Fruit fly (Drosophila melanogaster) whole organism, embryonic: ENCODE data around the gene me31B.

Experiments used
- BEAF-32 ChIP-seq: fragments of 200-800 bp; sonication (Bioruptor generic); optimal IDR thresholded peaks from 3 replicates; lab custom pipeline; 2017; ENCODE audit warnings: missing biosample characterization, missing genetic modification characterization, mild to moderate bottlenecking, moderate library complexity, missing genetic modification reagents
- CG10565 ChIP-seq: fragments of 200-800 bp; sonication (Bioruptor generic); optimal IDR thresholded peaks from 3 replicates; lab custom pipeline; 2016; ENCODE audit warnings: missing biosample characterization, mild to moderate bottlenecking, missing genetic modification characterization
- CG12071 ChIP-seq: fragments of 200-800 bp; sonication (Bioruptor generic); optimal IDR thresholded peaks from 3 replicates; lab custom pipeline; 2018; ENCODE audit warnings: missing biosample characterization, mild to moderate bottlenecking, missing genetic modification characterization
- CG12391 ChIP-seq: fragments of 200-800 bp; sonication (Bioruptor generic); optimal IDR thresholded peaks from 3 replicates; lab custom pipeline; 2018; ENCODE audit warnings: missing biosample characterization, mild to moderate bottlenecking, missing genetic modification characterization, moderate library complexity
- CG12659 ChIP-seq: fragments of 200-800 bp; sonication (Bioruptor generic); optimal IDR thresholded peaks from 3 replicates; lab custom pipeline; 2017; ENCODE audit warnings: mild to moderate bottlenecking, missing biosample characterization, missing genetic modification reagents, missing genetic modification characterization
- CG1602 ChIP-seq: fragments of 200-800 bp; sonication (Bioruptor generic); optimal IDR thresholded peaks from 3 replicates; lab custom pipeline; 2016; ENCODE audit warnings: missing biosample characterization, missing genetic modification characterization
- CG16779 ChIP-seq: fragments of 200-800 bp; sonication (Bioruptor generic); IDR thresholded peaks from 2 replicates; pipeline ENCODE4 v1.3.6; 2022; ENCODE audit warnings: missing biosample characterization, missing genetic modification characterization
- CG18262 ChIP-seq: fragments of 200-800 bp; optimal IDR thresholded peaks from 3 replicates; lab custom pipeline; 2019; ENCODE audit warnings: missing biosample characterization, mild to moderate bottlenecking, missing genetic modification characterization, moderate library complexity
- CG2116 ChIP-seq: fragments of 200-800 bp; sonication (Bioruptor generic); optimal IDR thresholded peaks from 3 replicates; lab custom pipeline; 2018; ENCODE audit warnings: missing biosample characterization, mild to moderate bottlenecking, missing genetic modification characterization
- CG30020 ChIP-seq: fragments of 200-800 bp; optimal IDR thresholded peaks from 2 replicates; lab custom pipeline; 2019; ENCODE audit warnings: missing biosample characterization, mild to moderate bottlenecking, missing genetic modification characterization, moderate library complexity
- CG4328 ChIP-seq: fragments of 200-800 bp; sonication (Bioruptor generic); optimal IDR thresholded peaks from 3 replicates; lab custom pipeline; 2017; ENCODE audit warnings: missing biosample characterization, missing genetic modification reagents, missing genetic modification characterization
- CG5180 ChIP-seq: fragments of 200-800 bp; sonication (Bioruptor generic); optimal IDR thresholded peaks from 3 replicates; lab custom pipeline; 2017; ENCODE audit warnings: missing biosample characterization, missing genetic modification characterization, mild to moderate bottlenecking, moderate library complexity, missing genetic modification reagents
- CG7271 ChIP-seq: fragments of 200-800 bp; sonication (Bioruptor generic); optimal IDR thresholded peaks from 2 replicates; lab custom pipeline; 2018; ENCODE audit warnings: missing biosample characterization, mild to moderate bottlenecking, missing genetic modification characterization, moderate library complexity
- CG7556 ChIP-seq: fragments of 200-800 bp; sonication (Bioruptor generic); optimal IDR thresholded peaks from 2 replicates; lab custom pipeline; 2017; ENCODE audit warnings: missing biosample characterization, mild to moderate bottlenecking, missing genetic modification characterization
- CG7963 ChIP-seq: fragments of 200-800 bp; sonication (Bioruptor generic); IDR thresholded peaks from 3 replicates; pipeline ENCODE4 v1.3.6; 2022; ENCODE audit warnings: missing biosample characterization, missing genetic modification characterization; ENCODE audit not compliant: partially characterized antibody
- CG8290 ChIP-seq, 3 experiments: fragments of 200-800 bp; sonication (Bioruptor generic); optimal IDR thresholded peaks; 2 replicates each; lab custom pipeline; 2016 to 2019; ENCODE audit warnings: missing biosample characterization in 3 of 3, missing genetic modification characterization in 3 of 3, mild to moderate bottlenecking in 2 of 3, moderate library complexity in 1 of 3
- CG9215 ChIP-seq: fragments of 200-800 bp; sonication (Bioruptor generic); IDR thresholded peaks from 2 replicates; pipeline ENCODE4 v1.3.6; 2022; ENCODE audit warnings: missing biosample characterization, missing genetic modification characterization
- Camta ChIP-seq: fragments of 200-800 bp; sonication (Bioruptor generic); optimal IDR thresholded peaks from 2 replicates; lab custom pipeline; 2016; ENCODE audit warnings: missing biosample characterization, missing genetic modification characterization
- Dip2 ChIP-seq: fragments of 200-800 bp; sonication (Bioruptor generic); IDR thresholded peaks from 2 replicates; pipeline ENCODE4 v1.3.6; 2022; ENCODE audit warnings: missing biosample characterization, missing genetic modification characterization
- Dll ChIP-seq: fragments of 200-800 bp; sonication (Bioruptor generic); IDR thresholded peaks from 4 replicates; pipeline ENCODE4 v1.3.6; 2022; ENCODE audit warnings: missing biosample characterization, missing genetic modification characterization; ENCODE audit not compliant: partially characterized antibody
- Drgx ChIP-seq: fragments of 200-800 bp; sonication (Bioruptor generic); IDR thresholded peaks from 2 replicates; pipeline ENCODE4 v1.3.6; 2022; ENCODE audit warnings: missing biosample characterization, missing genetic modification characterization
- NFAT ChIP-seq: fragments of 200-800 bp; sonication (Bioruptor generic); IDR thresholded peaks from 2 replicates; pipeline ENCODE4 v1.3.6; 2022; ENCODE audit warnings: missing biosample characterization, missing genetic modification characterization
- Opbp ChIP-seq: fragments of 200-800 bp; sonication (Bioruptor generic); IDR thresholded peaks from 3 replicates; pipeline ENCODE4 v1.3.6; 2022; ENCODE audit warnings: missing biosample characterization, missing genetic modification characterization; ENCODE audit not compliant: partially characterized antibody
- Scr ChIP-seq: fragments of 200-800 bp; sonication (Bioruptor generic); IDR thresholded peaks from 2 replicates; pipeline ENCODE4 v1.3.6; 2022; ENCODE audit warnings: missing biosample characterization, missing genetic modification characterization; ENCODE audit not compliant: partially characterized antibody
- Taf1 ChIP-seq: fragments of 200-800 bp; sonication (Bioruptor generic); IDR thresholded peaks from 2 replicates; pipeline ENCODE4 v1.3.6; 2022; ENCODE audit warnings: missing biosample characterization, missing genetic modification characterization
- ase ChIP-seq: fragments of 200-800 bp; sonication (Bioruptor generic); IDR thresholded peaks from 3 replicates; pipeline ENCODE4 v1.3.6; 2022; ENCODE audit warnings: missing biosample characterization, missing genetic modification characterization
- bowl ChIP-seq: fragments of 200-800 bp; sonication (Bioruptor generic); IDR thresholded peaks from 2 replicates; pipeline ENCODE4 v1.3.6; 2022; ENCODE audit warnings: missing biosample characterization, missing genetic modification characterization
- cas ChIP-seq: fragments of 200-800 bp; sonication (Bioruptor generic); IDR thresholded peaks from 2 replicates; pipeline ENCODE4 v1.3.6; 2022; ENCODE audit warnings: missing biosample characterization, missing genetic modification characterization
- chif ChIP-seq, 2 experiments: fragments of 200-800 bp; sonication (Bioruptor generic); optimal IDR thresholded peaks; 3 replicates each; lab custom pipeline; 2016; ENCODE audit warnings: missing biosample characterization in 2 of 2, missing genetic modification characterization in 2 of 2
- da ChIP-seq: fragments of 200-800 bp; sonication (Bioruptor generic); optimal IDR thresholded peaks from 2 replicates; lab custom pipeline; 2016; ENCODE audit warnings: missing biosample characterization, missing genetic modification characterization
- disco-r ChIP-seq: fragments of 200-800 bp; sonication (Bioruptor generic); optimal IDR thresholded peaks from 2 replicates; lab custom pipeline; 2016; ENCODE audit warnings: missing biosample characterization, missing genetic modification characterization
- dmrt11E ChIP-seq: fragments of 200-800 bp; sonication (Bioruptor generic); optimal IDR thresholded peaks from 3 replicates; lab custom pipeline; 2018; ENCODE audit warnings: missing biosample characterization, mild to moderate bottlenecking, missing genetic modification characterization, moderate library complexity
- fd64A ChIP-seq: fragments of 200-800 bp; sonication (Bioruptor generic); optimal IDR thresholded peaks from 3 replicates; lab custom pipeline; 2018; ENCODE audit warnings: missing biosample characterization, mild to moderate bottlenecking, missing genetic modification characterization
- fu2 ChIP-seq: fragments of 200-800 bp; sonication (Bioruptor generic); optimal IDR thresholded peaks from 2 replicates; lab custom pipeline; 2016; ENCODE audit warnings: missing biosample characterization, missing genetic modification characterization
- grn ChIP-seq: fragments of 200-800 bp; sonication (Bioruptor generic); optimal IDR thresholded peaks from 3 replicates; lab custom pipeline; 2017; ENCODE audit warnings: missing biosample characterization, missing genetic modification characterization
- ind ChIP-seq: fragments of 200-800 bp; sonication (Bioruptor generic); optimal IDR thresholded peaks from 3 replicates; lab custom pipeline; 2016; ENCODE audit warnings: missing biosample characterization, missing genetic modification characterization
- knrl ChIP-seq: fragments of 200-800 bp; sonication (Bioruptor generic); IDR thresholded peaks from 3 replicates; pipeline ENCODE4 v1.3.6; 2022; ENCODE audit warnings: missing biosample characterization, missing genetic modification characterization; ENCODE audit not compliant: partially characterized antibody
- lbe ChIP-seq: fragments of 200-800 bp; sonication (Bioruptor generic); optimal IDR thresholded peaks from 2 replicates; lab custom pipeline; 2016; ENCODE audit warnings: missing biosample characterization, mild to moderate bottlenecking, missing genetic modification characterization
- lilli ChIP-seq: fragments of 200-800 bp; sonication (Bioruptor generic); optimal IDR thresholded peaks from 3 replicates; lab custom pipeline; 2016; ENCODE audit warnings: missing biosample characterization, missing genetic modification characterization
- lola ChIP-seq, 3 experiments: fragments of >200 bp in 2 of 3; fragments of 200-800 bp in 1 of 3; sonication (Bioruptor generic) in 1 of 3; optimal IDR thresholded peaks; 2 replicates each; lab custom pipeline; 2017 to 2019; ENCODE audit warnings: missing biosample characterization in 3 of 3, missing genetic modification characterization in 3 of 3, mild to moderate bottlenecking in 1 of 3, moderate library complexity in 1 of 3
- mirr ChIP-seq: fragments of 200-800 bp; sonication (Bioruptor generic); optimal IDR thresholded peaks from 3 replicates; lab custom pipeline; 2018; ENCODE audit warnings: missing biosample characterization, mild to moderate bottlenecking, missing genetic modification characterization
- nerfin-1 ChIP-seq: fragments of 200-800 bp; sonication (Bioruptor generic); optimal IDR thresholded peaks from 3 replicates; lab custom pipeline; 2019; ENCODE audit warnings: missing biosample characterization, mild to moderate bottlenecking, missing genetic modification characterization, moderate library complexity
- nom ChIP-seq: fragments of 200-800 bp; sonication (Bioruptor generic); optimal IDR thresholded peaks from 2 replicates; lab custom pipeline; 2017; ENCODE audit warnings: missing biosample characterization, missing genetic modification characterization, mild to moderate bottlenecking, moderate library complexity, missing genetic modification reagents
- pfk ChIP-seq: fragments of 200-800 bp; sonication (Bioruptor generic); optimal IDR thresholded peaks from 2 replicates; lab custom pipeline; 2018; ENCODE audit warnings: missing biosample characterization, mild to moderate bottlenecking, missing genetic modification characterization, moderate library complexity
- slp2 ChIP-seq: fragments of 200-800 bp; sonication (Bioruptor generic); optimal IDR thresholded peaks from 2 replicates; lab custom pipeline; 2016; ENCODE audit warnings: missing biosample characterization, missing genetic modification characterization
- stwl ChIP-seq: fragments of 200-800 bp; sonication (Bioruptor generic); optimal IDR thresholded peaks from 3 replicates; lab custom pipeline; 2018; ENCODE audit warnings: missing biosample characterization, mild to moderate bottlenecking, missing genetic modification characterization, moderate library complexity
- tx ChIP-seq: fragments of 200-800 bp; sonication (Bioruptor generic); optimal IDR thresholded peaks from 2 replicates; lab custom pipeline; 2016; ENCODE audit warnings: missing biosample characterization, missing genetic modification characterization
- unc-4 ChIP-seq: fragments of 200-800 bp; sonication (Bioruptor generic); IDR thresholded peaks from 2 replicates; pipeline ENCODE4 v1.3.6; 2022; ENCODE audit warnings: missing biosample characterization, missing genetic modification characterization; ENCODE audit not compliant: partially characterized antibody
- usp ChIP-seq: fragments of >200 bp; optimal IDR thresholded peaks from 2 replicates; lab custom pipeline; 2017; ENCODE audit warnings: missing biosample characterization, missing genetic modification characterization

Gene me31B

dm6 chr2L:10250441-10250847 lies 11.3 kb downstream of the me31B start, which contains the start of the genes bsk and CG31717 (continued):
- TF ChIP-seq nom (GFP tag; lab: Kevin White, UChicago) (peak; percentile 2), cas (GFP tag; lab: Robert Waterston, UW) (no peak), Dip2 (GFP tag; lab: Robert Waterston, UW) (no peak), CG30020 (tag; lab: Kevin White, UChicago) (peak; percentile 97), NFAT (GFP tag; lab: Robert Waterston, UW) (no peak), usp (GFP tag; lab: Kevin White, UChicago) (no peak), da (GFP tag; lab: Kevin White, UChicago) (no peak), CG7556 (GFP tag; lab: Kevin White, UChicago) (no peak), grn (GFP tag; lab: Kevin White, UChicago) (no peak), CG10565 (GFP tag; lab: Kevin White, UChicago) (no peak), CG7963 (no peak), pfk (GFP tag; lab: Kevin White, UChicago) (peak; percentile 97), CG7271 (tag; lab: Kevin White, UChicago) (peak; percentile 14), knrl (GFP tag; lab: Robert Waterston, UW) (no peak; the same call in 2 of the 3 replicates), Drgx (GFP tag; lab: Robert Waterston, UW) (no peak), Taf1 (GFP tag; lab: Robert Waterston, UW) (no peak), CG12659 (GFP tag; lab: Kevin White, UChicago) (peak; percentile 72), Opbp (no peak), Scr (GFP tag; lab: Robert Waterston, UW) (peak; percentile 67), CG18262 (no peak), disco-r (GFP tag; lab: Kevin White, UChicago) (no peak), chif (GFP tag; optimal IDR thresholded peaks at IDR 0.05; lab: Kevin White, UChicago) (no peak), ind (no peak)
- TF ChIP-seq, all 482 proteins: peak for 58

- TF ChIP-seq stwl (tag; lab: Kevin White, UChicago), result peak; percentile 1
- no peak for TF ChIP-seq CG9215 (GFP tag; lab: Robert Waterston, UW)
- TF ChIP-seq grn (GFP tag; lab: Kevin White, UChicago), result no peak
- TF ChIP-seq Scr (GFP tag; lab: Robert Waterston, UW), result peak; percentile 47; the same call in 1 of the 2 replicates
- TF ChIP-seq CG4328, result no peak
- no peak for TF ChIP-seq bowl (GFP tag; lab: Robert Waterston, UW)
- TF ChIP-seq mirr (GFP tag; lab: Kevin White, UChicago), result no peak
- no peak for TF ChIP-seq tx
- TF ChIP-seq CG12071 (GFP tag; lab: Kevin White, UChicago), result no peak
- TF ChIP-seq unc-4 (GFP tag; lab: Robert Waterston, UW), result peak; percentile 47; the same call in 1 of the 2 replicates
- TF ChIP-seq Dll (GFP tag; lab: Robert Waterston, UW), result 0 out of 4 replicates have a peak, but pooled peaks have one; percentile 12
- TF ChIP-seq fd64A (GFP tag; lab: Kevin White, UChicago), result no peak
- no peak for TF ChIP-seq CG12391 (tag; lab: Kevin White, UChicago)
- no peak for TF ChIP-seq lola (GFP tag; optimal IDR thresholded peaks at IDR 0.05; lab: Kevin White, UChicago)
- TF ChIP-seq CG16779 (GFP tag; lab: Robert Waterston, UW), result no peak
- TF ChIP-seq CG5180 (GFP tag; lab: Kevin White, UChicago), result no peak
- TF ChIP-seq Camta, result no peak
- TF ChIP-seq lilli (GFP tag; lab: Kevin White, UChicago), result no peak
- TF ChIP-seq dmrt11E (tag; lab: Kevin White, UChicago), result no peak
- no peak for TF ChIP-seq fu2 (GFP tag; lab: Kevin White, UChicago)
- peak; percentile 50 for TF ChIP-seq BEAF-32 (GFP tag; lab: Kevin White, UChicago)
- peak; percentile 43 for TF ChIP-seq nerfin-1
- TF ChIP-seq slp2, result no peak
- peak; percentile 71 for TF ChIP-seq CG2116
- TF ChIP-seq lbe (GFP tag; lab: Kevin White, UChicago), result no peak
- TF ChIP-seq CG1602 (GFP tag; lab: Kevin White, UChicago), result no peak
- TF ChIP-seq ase (GFP tag; lab: Robert Waterston, UW), result no peak
- TF ChIP-seq CG8290 (GFP tag; optimal IDR thresholded peaks at IDR 0.05; lab: Kevin White, UChicago), result no peak
- TF ChIP-seq CG8290 (tag; optimal IDR thresholded peaks at IDR 0.05; lab: Kevin White, UChicago), result no peak
Observed at dm6 chr2L:10251592-10251991, 12.5 kb downstream of the me31B start, which contains the start of gene Ror. Ror (plus strand) TSS chr2L:10251843.
